Worm (Caenorhabditis elegans) whole organism, young adult: ENCODE measurements around the gene dohh-1.

Experiments
- F10E7.11 ChIP-seq: sonication (generic microtip); optimal IDR thresholded peaks from 2 replicates; lab custom pipeline; 2017; ENCODE audit warnings: mild to moderate bottlenecking, missing genetic modification characterization, moderate library complexity, missing compliant biosample characterization
- lin-40 ChIP-seq: sonication (generic microtip); optimal IDR thresholded peaks from 2 replicates; lab custom pipeline; 2016; ENCODE audit warnings: missing genetic modification characterization, mild to moderate bottlenecking, missing compliant biosample characterization, missing genotype, missing genetic modification reagents
- nfya-1 ChIP-seq: sonication (generic microtip); optimal IDR thresholded peaks from 2 replicates; lab custom pipeline; 2017; ENCODE audit warnings: antibody characterized with exemption, missing compliant biosample characterization, missing genetic modification characterization, borderline replicate concordance; ENCODE audit not compliant: insufficient read depth
- pha-4 ChIP-seq: fragments of 150-350 bp; sonication (generic microtip); optimal IDR thresholded peaks from 2 replicates; lab custom pipeline; 2014; ENCODE audit warnings: missing biosample characterization, missing genetic modification reagents, missing genetic modification characterization
- rec-8 ChIP-seq, 2 experiments: sonication (generic microtip); optimal IDR thresholded peaks; 2 replicates each; lab custom pipeline; 2016; ENCODE audit warnings: mild to moderate bottlenecking in 2 of 2, missing genetic modification characterization in 2 of 2, missing genetic modification reagents in 2 of 2, missing genotype in 2 of 2, missing biosample characterization in 1 of 2, missing compliant biosample characterization in 1 of 2, moderate library complexity in 1 of 2
- unc-62 ChIP-seq: fragments of 150-350 bp; optimal IDR thresholded peaks from 2 replicates; lab custom pipeline; 2014; ENCODE audit warnings: missing biosample characterization, missing genetic modification reagents, missing genetic modification characterization

DNA sequence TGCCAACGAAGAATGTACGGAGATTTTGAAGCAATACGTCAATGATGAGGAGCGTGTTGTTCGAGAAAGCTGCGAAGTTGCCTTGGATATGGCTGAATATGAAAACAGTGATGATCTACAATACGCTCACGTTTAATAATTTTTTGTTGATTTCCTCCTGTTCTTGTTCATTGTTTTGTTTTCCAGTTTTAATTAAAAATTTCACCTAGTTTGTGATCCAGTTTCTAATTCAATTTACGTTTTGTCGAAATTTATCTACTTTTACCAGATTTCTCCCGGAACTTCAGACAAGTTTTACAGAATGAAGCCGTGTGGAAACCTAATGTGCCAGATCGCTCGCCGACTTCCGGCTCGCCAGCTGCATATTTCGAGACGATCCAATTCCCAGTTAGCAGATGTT is 1.1 kb downstream of the dohh-1 start, which contains the start of gene dap-3:
- no peak for TF ChIP-seq rec-8 (tag; optimal IDR thresholded peaks at IDR 0.05; lab: Kevin White, UChicago)
- TF ChIP-seq unc-62 (GFP tag; lab: Kevin White, UChicago) = no peak
- no peak for TF ChIP-seq nfya-1 (tag; lab: Kevin White, UChicago)
- TF ChIP-seq lin-40 (tag; lab: Kevin White, UChicago) = no peak
- no peak for TF ChIP-seq pha-4 (tag; lab: Kevin White, UChicago)
- TF ChIP-seq F10E7.11 (tag; lab: Kevin White, UChicago) = no peak
